Worm (Caenorhabditis elegans) whole organism, midembryonic: ENCODE results near the gene cpt-6.

Source experiments
- T22C8.4 ChIP-seq: fragments of 200-800 bp; sonication (Bioruptor generic); IDR thresholded peaks from 2 replicates; pipeline ENCODE4 v1.3.6; 2022; ENCODE audit warnings: missing genetic modification characterization, missing compliant biosample characterization
- flt-1 ChIP-seq: fragments of 200-800 bp; sonication (Bioruptor generic); IDR thresholded peaks from 2 replicates; pipeline ENCODE4 v1.3.6; 2022; ENCODE audit warnings: missing genetic modification characterization, missing compliant biosample characterization
- ref-1 ChIP-seq: fragments of 200-800 bp; sonication (Bioruptor generic); conservative IDR thresholded peaks from 2 replicates; pipeline ENCODE4 v1.3.6; 2022; ENCODE audit warnings: missing genetic modification reagents, missing genetic modification characterization, missing compliant biosample characterization
- tab-1 ChIP-seq: fragments of 200-800 bp; sonication (Bioruptor generic); IDR thresholded peaks from 2 replicates; pipeline ENCODE4 v1.3.6; 2022; ENCODE audit warnings: missing genetic modification characterization, missing compliant biosample characterization
- ztf-23 ChIP-seq: fragments of 200-800 bp; sonication (Bioruptor generic); IDR thresholded peaks from 2 replicates; pipeline ENCODE4 v1.3.6; 2022; ENCODE audit warnings: missing genetic modification reagents, missing genetic modification characterization, missing compliant biosample characterization
- ztf-29 ChIP-seq: fragments of 200-800 bp; sonication (Bioruptor generic); IDR thresholded peaks from 2 replicates; pipeline ENCODE4 v1.3.6; 2022; ENCODE audit warnings: missing genetic modification reagents, missing genetic modification characterization, missing compliant biosample characterization

DNA sequence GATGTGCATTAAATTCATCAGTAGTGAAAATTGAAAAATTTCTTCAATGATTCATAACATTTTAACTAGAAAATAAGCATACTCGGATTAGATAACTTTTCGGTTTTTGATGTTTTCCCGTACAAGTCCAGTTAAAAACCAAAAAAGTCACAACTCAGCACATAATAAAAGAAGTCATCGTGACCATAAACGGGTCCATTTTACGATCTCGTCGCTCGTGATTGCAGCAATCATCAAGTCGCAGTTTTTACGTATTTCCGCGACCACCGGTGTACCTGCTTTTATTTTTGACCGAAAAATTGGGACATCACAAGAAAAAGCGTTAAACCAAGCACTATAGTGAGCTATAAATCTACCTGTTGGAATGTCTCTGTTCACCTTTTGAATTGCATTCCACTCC, 32.5 kb downstream of the cpt-6 start:
- no peak for TF ChIP-seq ztf-23
- TF ChIP-seq flt-1 (GFP tag; lab: Robert Waterston, UW), result no peak
- no peak for TF ChIP-seq T22C8.4 (GFP tag; lab: Robert Waterston, UW)
- TF ChIP-seq tab-1, result no peak
- no peak for TF ChIP-seq ztf-29 (GFP tag; lab: Robert Waterston, UW)
- TF ChIP-seq ref-1 (GFP tag; lab: Robert Waterston, UW), result no peak
